Worm (Caenorhabditis elegans) whole organism, L1 larva: ENCODE measurements around the gene ubc-1.

Experiments used
- aha-1 ChIP-seq: fragments of 150-350 bp; optimal IDR thresholded peaks from 2 replicates; lab custom pipeline; 2014; ENCODE audit warnings: missing biosample characterization, missing genetic modification characterization
- aly-2 ChIP-seq: fragments of 150-350 bp; optimal IDR thresholded peaks from 2 replicates; lab custom pipeline; 2014; ENCODE audit warnings: missing biosample characterization, missing genetic modification characterization
- ces-1 ChIP-seq: fragments of 150-350 bp; optimal IDR thresholded peaks from 2 replicates; lab custom pipeline; 2014; ENCODE audit warnings: missing biosample characterization, missing genetic modification reagents, missing genetic modification characterization
- dsc-1 ChIP-seq: sonication (generic microtip); optimal IDR thresholded peaks from 2 replicates; lab custom pipeline; 2016; ENCODE audit warnings: mild to moderate bottlenecking, missing genetic modification characterization, missing compliant biosample characterization
- fkh-10 ChIP-seq: sonication (generic microtip); optimal IDR thresholded peaks from 2 replicates; lab custom pipeline; 2017; ENCODE audit warnings: missing biosample characterization, missing genetic modification reagents, missing genetic modification characterization
- lin-35 ChIP-seq, 2 experiments: fragments of 150-350 bp; optimal IDR thresholded peaks; 2 replicates each; lab custom pipeline; 2014; ENCODE audit warnings: missing biosample characterization in 2 of 2, missing genetic modification characterization in 2 of 2, missing genetic modification reagents in 2 of 2
- lsy-2 ChIP-seq, 2 experiments: fragments of 150-350 bp; optimal IDR thresholded peaks; 2 replicates each; lab custom pipeline; 2014; ENCODE audit warnings: missing biosample characterization in 2 of 2, missing genetic modification characterization in 2 of 2
- nhr-11 ChIP-seq: fragments of 150-350 bp; optimal IDR thresholded peaks from 2 replicates; lab custom pipeline; 2014; ENCODE audit warnings: missing biosample characterization, missing genetic modification characterization
- nhr-12 ChIP-seq: sonication (generic microtip); optimal IDR thresholded peaks from 2 replicates; lab custom pipeline; 2017; ENCODE audit warnings: missing biosample characterization, missing genetic modification characterization
- nhr-28 ChIP-seq: fragments of 150-350 bp; optimal IDR thresholded peaks from 2 replicates; lab custom pipeline; 2014; ENCODE audit warnings: missing biosample characterization, missing genetic modification characterization
- nhr-90 ChIP-seq: sonication (generic microtip); optimal IDR thresholded peaks from 2 replicates; lab custom pipeline; 2016; ENCODE audit warnings: mild to moderate bottlenecking, missing genetic modification characterization, missing compliant biosample characterization; ENCODE audit not compliant: poor library complexity
- sptf-1 ChIP-seq: fragments of 150-350 bp; optimal IDR thresholded peaks from 2 replicates; lab custom pipeline; 2014; ENCODE audit warnings: missing biosample characterization, missing genetic modification characterization
- tbx-2 ChIP-seq: sonication (generic microtip); optimal IDR thresholded peaks from 2 replicates; lab custom pipeline; 2016; ENCODE audit warnings: missing genetic modification characterization, missing compliant biosample characterization
- ztf-11 ChIP-seq, 2 experiments: sonication (generic microtip); optimal IDR thresholded peaks; 2 replicates each; lab custom pipeline; 2016 to 2017; ENCODE audit warnings: missing genetic modification characterization in 2 of 2, missing biosample characterization in 1 of 2, missing compliant biosample characterization in 1 of 2

- no peak for TF ChIP-seq aha-1
- TF ChIP-seq nhr-11 (tag; lab: Kevin White, UChicago): no peak
- no peak for TF ChIP-seq nhr-90
- no peak for TF ChIP-seq nhr-28 (tag; lab: Kevin White, UChicago)
- no peak for TF ChIP-seq aly-2 (tag; lab: Kevin White, UChicago)
- TF ChIP-seq tbx-2 (tag; lab: Kevin White, UChicago): no peak
- TF ChIP-seq fkh-10 (GFP tag; lab: Kevin White, UChicago): no peak
- no peak for TF ChIP-seq lin-35 (GFP tag; optimal IDR thresholded peaks at IDR 0.05; lab: Kevin White, UChicago)
- TF ChIP-seq ces-1 (GFP tag; lab: Kevin White, UChicago): no peak
- no peak for TF ChIP-seq ztf-11 (tag; optimal IDR thresholded peaks at IDR 0.05; lab: Kevin White, UChicago)
- TF ChIP-seq dsc-1 (tag; lab: Kevin White, UChicago): no peak
- no peak for TF ChIP-seq sptf-1
- TF ChIP-seq nhr-12 (tag; lab: Kevin White, UChicago): no peak
- TF ChIP-seq lsy-2 (tag; optimal IDR thresholded peaks at IDR 0.05; lab: Kevin White, UChicago): no peak
Measured at ce11 chrIV:4067336-4067735, 35.5 kb upstream of the ubc-1 start.
